ENCODE assay signal across 1 fruit fly cellular context in the genomic region with DNA sequence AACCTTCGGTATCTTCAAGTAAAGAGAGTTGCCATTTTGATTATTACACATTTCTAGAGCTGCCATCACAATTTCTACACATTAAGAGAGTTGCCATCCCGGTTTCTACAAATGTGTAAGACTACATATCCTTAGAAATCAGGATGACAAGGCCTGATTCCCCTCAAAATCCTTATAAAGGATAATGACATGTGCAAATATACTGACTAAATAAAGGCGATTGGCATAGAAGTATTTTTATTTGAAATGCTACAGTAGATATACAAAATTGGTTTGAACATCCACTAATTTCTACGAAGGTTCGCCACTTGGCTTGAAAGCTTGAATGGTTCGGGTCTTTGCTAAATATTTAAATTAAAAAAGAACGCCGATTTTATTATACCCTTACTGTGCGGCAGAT.
TF ChIP-seq lines count a peak whose summit lies in the region.

No protein-coding gene starts in this region.

TF ChIP-seq in whole organism, embryonic, 481 proteins besides CTCF, POLR2A, EP300 and RAD21 (continued from another document):
- TF ChIP-seq D19A (tag; optimal IDR thresholded peaks at IDR 0.05; lab: Kevin White, UChicago) = peak; percentile 99
- peak; percentile 28 for TF ChIP-seq CG17829 (tag; optimal IDR thresholded peaks at IDR 0.05; lab: Kevin White, UChicago)
- no peak for TF ChIP-seq wek (GFP tag; optimal IDR thresholded peaks at IDR 0.05; lab: Kevin White, UChicago)
- TF ChIP-seq CG11695 (GFP tag; IDR thresholded peaks at IDR 0.05; lab: Robert Waterston, UW) = no peak
- TF ChIP-seq Ets97D (GFP tag; optimal IDR thresholded peaks at IDR 0.05; lab: Kevin White, UChicago) = peak; percentile 53
- no peak for TF ChIP-seq CG34224 (GFP tag; IDR thresholded peaks at IDR 0.05; lab: Robert Waterston, UW; ENCODE audit: partially characterized antibody)
- no peak for TF ChIP-seq CG1602 (GFP tag; optimal IDR thresholded peaks at IDR 0.05; lab: Kevin White, UChicago)
- TF ChIP-seq Ets65A (GFP tag; lab: Kevin White, UChicago) = peak; percentile 78
- peak; percentile 22 for TF ChIP-seq CG15479 (GFP tag; optimal IDR thresholded peaks at IDR 0.05; lab: Kevin White, UChicago)
- no peak for TF ChIP-seq tna (GFP tag; IDR thresholded peaks at IDR 0.05; lab: Robert Waterston, UW; ENCODE audit: partially characterized antibody)
- no peak for TF ChIP-seq NC2α (GFP tag; optimal IDR thresholded peaks at IDR 0.05; lab: Kevin White, UChicago)
- TF ChIP-seq Dp (GFP tag; optimal IDR thresholded peaks at IDR 0.05; lab: Kevin White, UChicago) = peak; percentile 65
- TF ChIP-seq caup (GFP tag; optimal IDR thresholded peaks at IDR 0.05; lab: Kevin White, UChicago; ENCODE audit: severe bottlenecking) = no peak
- peak; percentile 51 for TF ChIP-seq Med (GFP tag; lab: Kevin White, UChicago)
- peak; percentile 75 for TF ChIP-seq hkb (optimal IDR thresholded peaks at IDR 0.05; lab: Kevin White, UChicago)
- TF ChIP-seq hkb (GFP tag; IDR thresholded peaks at IDR 0.05; lab: Robert Waterston, UW) = no peak
- TF ChIP-seq CG17361 (GFP tag; IDR thresholded peaks at IDR 0.05; lab: Robert Waterston, UW) = peak; percentile 21; the same call in 1 of the 3 replicates
- peak; percentile 6 for TF ChIP-seq Jarid2 (GFP tag; optimal IDR thresholded peaks at IDR 0.05; lab: Kevin White, UChicago)
- TF ChIP-seq Trl (optimal IDR thresholded peaks at IDR 0.05; lab: Kevin White, UChicago) = peak in 1 of 2 experiments; percentile 4
- TF ChIP-seq Trl (GFP tag; optimal IDR thresholded peaks at IDR 0.05; lab: Kevin White, UChicago) = no peak
- peak; percentile 60 for TF ChIP-seq CG3847 (GFP tag; IDR thresholded peaks at IDR 0.05; lab: Robert Waterston, UW)
- peak in 1 of 2 experiments; percentile 6 for TF ChIP-seq chif (GFP tag; optimal IDR thresholded peaks at IDR 0.05; lab: Kevin White, UChicago)
- TF ChIP-seq CG10267 (tag; optimal IDR thresholded peaks at IDR 0.05; lab: Kevin White, UChicago) = peak; percentile 37
- peak; percentile 52; the same call in 1 of the 3 replicates for TF ChIP-seq knrl (GFP tag; IDR thresholded peaks at IDR 0.05; lab: Robert Waterston, UW; ENCODE audit: partially characterized antibody)
- TF ChIP-seq Myb (GFP tag; optimal IDR thresholded peaks at IDR 0.05; lab: Kevin White, UChicago) = peak; percentile 59
- peak in 1 of 3 experiments; percentile 54 for TF ChIP-seq Stat92E (GFP tag; optimal IDR thresholded peaks at IDR 0.05; lab: Kevin White, UChicago)
- peak; percentile 18 for TF ChIP-seq zen (tag; optimal IDR thresholded peaks at IDR 0.05; lab: Kevin White, UChicago)
- TF ChIP-seq BEAF-32 (GFP tag; optimal IDR thresholded peaks at IDR 0.05; lab: Kevin White, UChicago) = peak; percentile 21
- no peak for TF ChIP-seq CG8478 (optimal IDR thresholded peaks at IDR 0.05; lab: Kevin White, UChicago)
- peak; percentile 27; the same call in 1 of the 2 replicates for TF ChIP-seq amos (GFP tag; IDR thresholded peaks at IDR 0.05; lab: Robert Waterston, UW; ENCODE audit: partially characterized antibody)
- peak; percentile 52 for TF ChIP-seq Lhr (GFP tag; optimal IDR thresholded peaks at IDR 0.05; lab: Kevin White, UChicago)
- peak; percentile 63 for TF ChIP-seq gro (GFP tag; optimal IDR thresholded peaks at IDR 0.05; lab: Kevin White, UChicago)
- no peak for TF ChIP-seq Dad (GFP tag; optimal IDR thresholded peaks at IDR 0.05; lab: Kevin White, UChicago)
- peak; percentile 28 for TF ChIP-seq yki (optimal IDR thresholded peaks at IDR 0.05; lab: Kevin White, UChicago)
- TF ChIP-seq CG10979 (tag; optimal IDR thresholded peaks at IDR 0.05; lab: Kevin White, UChicago) = no peak
- TF ChIP-seq Xbp1 (GFP tag; optimal IDR thresholded peaks at IDR 0.05; lab: Kevin White, UChicago) = peak; percentile 22
- TF ChIP-seq chn (GFP tag; optimal IDR thresholded peaks at IDR 0.05; lab: Kevin White, UChicago) = no peak
- no peak for TF ChIP-seq CG15073 (GFP tag; optimal IDR thresholded peaks at IDR 0.05; lab: Kevin White, UChicago)
- TF ChIP-seq CG2116 (GFP tag; optimal IDR thresholded peaks at IDR 0.05; lab: Kevin White, UChicago) = peak; percentile 91
- peak; percentile 46 for TF ChIP-seq CG11504 (tag; optimal IDR thresholded peaks at IDR 0.05; lab: Kevin White, UChicago)
